Worm (Caenorhabditis elegans) whole organism, L4/young adult: Measurements from ENCODE around the gene gur-5.

Source experiments
- W03F9.2 ChIP-seq: fragments of 150-350 bp; optimal IDR thresholded peaks from 2 replicates; lab custom pipeline; 2014; ENCODE audit warnings: missing biosample characterization, missing genetic modification characterization
- dao-5 ChIP-seq: sonication (generic microtip); optimal IDR thresholded peaks from 2 replicates; lab custom pipeline; 2016; ENCODE audit warnings: missing genotype, missing genetic modification characterization, moderate library complexity, missing compliant biosample characterization
- him-1 ChIP-seq: sonication (generic microtip); optimal IDR thresholded peaks from 2 replicates; lab custom pipeline; 2016; ENCODE audit warnings: missing genotype, missing genetic modification reagents, missing genetic modification characterization, missing compliant biosample characterization

- TF ChIP-seq him-1 (tag; lab: Kevin White, UChicago), result no peak
- no peak for TF ChIP-seq dao-5 (tag; lab: Kevin White, UChicago)
- no peak for TF ChIP-seq W03F9.2 (tag; lab: Kevin White, UChicago)
Measured at ce11 chrII:5277780-5278179, 7.3 kb upstream of the gur-5 start.
